Worm (Caenorhabditis elegans) whole organism, L1 larva: Measurements from ENCODE around the gene Y43F8C.23.

Source experiments
- alr-1 ChIP-seq: fragments of 200-800 bp; sonication (Bioruptor generic); optimal IDR thresholded peaks from 2 replicates; lab custom pipeline; 2018; ENCODE audit warnings: borderline replicate concordance, mild to moderate bottlenecking, missing genetic modification characterization, missing compliant biosample characterization
- aly-2 ChIP-seq: fragments of 150-350 bp; optimal IDR thresholded peaks from 2 replicates; lab custom pipeline; 2014; ENCODE audit warnings: missing biosample characterization, missing genetic modification characterization
- lin-35 ChIP-seq, 2 experiments: fragments of 150-350 bp; optimal IDR thresholded peaks; 2 replicates each; lab custom pipeline; 2014; ENCODE audit warnings: missing biosample characterization in 2 of 2, missing genetic modification characterization in 2 of 2, missing genetic modification reagents in 2 of 2
- mep-1 ChIP-seq: fragments of 150-350 bp; optimal IDR thresholded peaks from 2 replicates; lab custom pipeline; 2014; ENCODE audit warnings: missing biosample characterization, missing genetic modification characterization
- nhr-47 ChIP-seq: sonication (generic microtip); optimal IDR thresholded peaks from 2 replicates; lab custom pipeline; 2016; ENCODE audit warnings: mild to moderate bottlenecking, missing genetic modification characterization, moderate library complexity, missing compliant biosample characterization
- tbx-2 ChIP-seq: sonication (generic microtip); optimal IDR thresholded peaks from 2 replicates; lab custom pipeline; 2016; ENCODE audit warnings: missing genetic modification characterization, missing compliant biosample characterization
- unc-62 ChIP-seq: fragments of 150-350 bp; optimal IDR thresholded peaks from 2 replicates; lab custom pipeline; 2014; ENCODE audit warnings: missing biosample characterization, missing genetic modification reagents, missing genetic modification characterization
- unc-86 ChIP-seq: sonication (generic microtip); optimal IDR thresholded peaks from 2 replicates; lab custom pipeline; 2016; ENCODE audit warnings: missing genetic modification characterization, missing compliant biosample characterization

DNA sequence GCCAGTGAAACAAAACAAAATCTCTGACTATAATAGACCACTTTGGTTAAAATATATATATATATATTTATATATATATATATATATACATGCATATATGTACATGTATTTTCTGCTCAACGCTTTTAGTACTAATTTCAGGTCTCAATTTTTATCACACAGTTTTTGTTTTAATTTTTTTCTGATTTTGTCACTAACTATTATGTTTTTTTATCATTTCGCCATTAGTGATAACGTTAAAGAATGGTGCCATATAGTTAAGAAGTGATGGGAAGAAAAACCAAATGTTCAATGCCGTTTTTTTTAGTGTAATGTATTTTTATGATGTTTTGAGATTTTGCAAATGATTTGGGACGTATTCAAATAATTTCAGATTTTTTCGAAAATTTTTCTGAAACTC lies 42.8 kb upstream of the Y43F8C.23 start:
- TF ChIP-seq nhr-47 (tag; lab: Kevin White, UChicago) (no peak), unc-86 (tag; lab: Kevin White, UChicago) (no peak), alr-1 (no peak), unc-62 (GFP tag; lab: Kevin White, UChicago) (no peak), tbx-2 (no peak), mep-1 (tag; lab: Kevin White, UChicago) (no peak), aly-2 (tag; lab: Kevin White, UChicago) (no peak), lin-35 (GFP tag; optimal IDR thresholded peaks at IDR 0.05; lab: Kevin White, UChicago) (no peak)
